Fruit fly (Drosophila melanogaster) whole organism, adult: ENCODE measurements around the gene RabX6.

Source experiments
- CG11617 ChIP-seq: fragments of 200-800 bp; sonication (Bioruptor generic); optimal IDR thresholded peaks from 2 replicates; lab custom pipeline; 2017; ENCODE audit warnings: mild to moderate bottlenecking, missing biosample characterization, missing genetic modification reagents, missing genetic modification characterization
- CG12768 ChIP-seq: fragments of 200-800 bp; sonication (Bioruptor generic); optimal IDR thresholded peaks from 2 replicates; lab custom pipeline; 2017; ENCODE audit warnings: missing biosample characterization, missing genetic modification characterization, mild to moderate bottlenecking, moderate library complexity, missing genetic modification reagents
- CG14711 ChIP-seq: fragments of 200-800 bp; sonication (Bioruptor generic); optimal IDR thresholded peaks from 2 replicates; lab custom pipeline; 2018; ENCODE audit warnings: missing biosample characterization, mild to moderate bottlenecking, missing genetic modification characterization, moderate library complexity
- CG1620 ChIP-seq: fragments of 200-800 bp; sonication (Bioruptor generic); optimal IDR thresholded peaks from 2 replicates; lab custom pipeline; 2016; ENCODE audit warnings: missing biosample characterization, missing genetic modification characterization
- CG33017 ChIP-seq: fragments of 200-800 bp; sonication (Bioruptor generic); optimal IDR thresholded peaks from 2 replicates; lab custom pipeline; 2018; ENCODE audit warnings: missing biosample characterization, mild to moderate bottlenecking, missing genetic modification characterization, moderate library complexity
- CG5204 ChIP-seq: fragments of 200-800 bp; sonication (Bioruptor generic); optimal IDR thresholded peaks from 2 replicates; lab custom pipeline; 2016; ENCODE audit warnings: missing biosample characterization, missing genetic modification characterization
- CG7045 ChIP-seq: fragments of 200-800 bp; sonication (Bioruptor generic); optimal IDR thresholded peaks from 2 replicates; lab custom pipeline; 2017; ENCODE audit warnings: missing biosample characterization, mild to moderate bottlenecking, missing genetic modification characterization
- CG7101 ChIP-seq: fragments of 200-800 bp; sonication (Bioruptor generic); optimal IDR thresholded peaks from 2 replicates; lab custom pipeline; 2018; ENCODE audit warnings: missing biosample characterization, mild to moderate bottlenecking, missing genetic modification characterization, moderate library complexity
- Clk ChIP-seq: fragments of 200-800 bp; sonication (Bioruptor generic); optimal IDR thresholded peaks from 2 replicates; lab custom pipeline; 2017; ENCODE audit warnings: missing biosample characterization, missing genetic modification characterization
- Crg-1 ChIP-seq: fragments of 200-800 bp; sonication (Bioruptor generic); optimal IDR thresholded peaks from 2 replicates; lab custom pipeline; 2016; ENCODE audit warnings: missing biosample characterization, missing genetic modification characterization
- Hr96 ChIP-seq: fragments of 200-800 bp; sonication (Bioruptor generic); optimal IDR thresholded peaks from 2 replicates; lab custom pipeline; 2016; ENCODE audit warnings: missing biosample characterization, missing genetic modification characterization
- Mnt ChIP-seq: fragments of 200-800 bp; sonication (Bioruptor generic); optimal IDR thresholded peaks from 2 replicates; lab custom pipeline; 2016; ENCODE audit warnings: missing biosample characterization, mild to moderate bottlenecking, missing genetic modification characterization
- bab1 ChIP-seq: fragments of 200-800 bp; sonication (Bioruptor generic); optimal IDR thresholded peaks from 3 replicates; lab custom pipeline; 2019; ENCODE audit warnings: missing biosample characterization, mild to moderate bottlenecking, missing genetic modification characterization, moderate library complexity
- cic ChIP-seq: fragments of 200-800 bp; sonication (Bioruptor generic); optimal IDR thresholded peaks from 2 replicates; lab custom pipeline; 2017; ENCODE audit warnings: missing biosample characterization, mild to moderate bottlenecking, missing genetic modification characterization, moderate library complexity
- cnc ChIP-seq, 2 experiments: fragments of >200 bp; optimal IDR thresholded peaks; 2 replicates each; lab custom pipeline; 2017
- kay ChIP-seq: fragments of 200-800 bp; sonication (Bioruptor generic); peaks from one replicate; lab custom pipeline; 2016; ENCODE audit warnings: missing biosample characterization, missing genetic modification characterization, borderline replicate concordance
- ovo ChIP-seq: fragments of 200-800 bp; sonication (Bioruptor generic); optimal IDR thresholded peaks from 2 replicates; lab custom pipeline; 2016; ENCODE audit warnings: missing biosample characterization, missing genetic modification characterization
- pad ChIP-seq: fragments of 200-800 bp; sonication (Bioruptor generic); optimal IDR thresholded peaks from 3 replicates; lab custom pipeline; 2017; ENCODE audit warnings: missing biosample characterization, missing genetic modification characterization, mild to moderate bottlenecking, moderate library complexity, missing genetic modification reagents
- tj ChIP-seq: fragments of 200-800 bp; sonication (Bioruptor generic); optimal IDR thresholded peaks from 3 replicates; lab custom pipeline; 2017; ENCODE audit warnings: missing biosample characterization, mild to moderate bottlenecking, missing genetic modification characterization, moderate library complexity
- toe ChIP-seq: fragments of 200-800 bp; sonication (Bioruptor generic); optimal IDR thresholded peaks from 2 replicates; lab custom pipeline; 2016; ENCODE audit warnings: missing biosample characterization, missing genetic modification characterization

The RabX6 gene

dm6 chr3L:722386-722785 is 32.1 kb downstream of the RabX6 start:
- TF ChIP-seq Clk (GFP tag; lab: Kevin White, UChicago) = no peak
- no peak for TF ChIP-seq CG12768
- TF ChIP-seq tj (GFP tag; lab: Kevin White, UChicago) = no peak
- TF ChIP-seq CG5204 (GFP tag; lab: Kevin White, UChicago) = no peak
- no peak for TF ChIP-seq kay (GFP tag; lab: Kevin White, UChicago)
- no peak for TF ChIP-seq CG7101
- no peak for TF ChIP-seq CG33017 (tag; lab: Kevin White, UChicago)
- TF ChIP-seq toe (GFP tag; lab: Kevin White, UChicago) = no peak
- TF ChIP-seq ovo (GFP tag; lab: Kevin White, UChicago) = no peak
- no peak for TF ChIP-seq Crg-1
- no peak for TF ChIP-seq CG1620 (GFP tag; lab: Kevin White, UChicago)
- no peak for TF ChIP-seq Mnt
- TF ChIP-seq bab1 = no peak
- TF ChIP-seq CG11617 (GFP tag; lab: Kevin White, UChicago) = no peak
- TF ChIP-seq CG7045 (GFP tag; lab: Kevin White, UChicago) = no peak

DNA sequence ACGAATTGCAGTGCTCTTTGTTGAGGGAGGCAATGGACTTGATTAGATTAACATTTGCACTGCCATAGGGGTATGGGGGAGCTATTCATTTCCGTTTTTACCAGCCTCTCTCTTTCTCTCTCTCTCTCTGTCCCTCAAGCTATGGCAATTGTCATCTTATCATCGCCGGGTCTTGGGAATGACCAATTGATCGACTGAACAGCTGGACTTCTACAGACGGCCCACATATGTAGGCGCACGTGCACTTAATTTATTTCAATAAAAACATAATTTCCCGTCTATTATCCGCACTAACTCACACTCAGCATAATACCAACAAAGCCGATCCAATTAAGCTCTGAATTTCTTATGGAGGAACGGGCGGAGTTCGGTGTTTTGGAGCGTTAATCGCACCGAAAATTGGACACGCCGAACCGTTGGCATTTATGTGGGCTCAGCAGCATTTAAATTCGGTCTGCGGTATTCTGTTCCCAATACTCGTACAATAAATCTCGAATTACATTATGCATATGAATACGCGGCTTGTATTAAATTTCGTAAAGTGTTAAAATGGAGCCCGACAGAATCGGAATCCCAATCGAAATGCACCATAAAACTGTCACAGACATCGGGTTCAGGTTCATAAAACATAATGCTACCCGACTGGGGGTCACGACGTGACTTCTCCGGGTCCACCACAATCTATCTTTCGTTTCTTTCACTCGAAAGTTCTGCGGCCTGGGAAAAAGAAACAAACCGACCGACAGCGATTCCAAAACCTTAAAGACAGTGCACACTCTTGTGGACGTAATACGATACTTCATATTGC is 33.5 kb downstream of the RabX6 start:
- TF ChIP-seq bab1 = no peak
- no peak for TF ChIP-seq kay (GFP tag; lab: Kevin White, UChicago)
- TF ChIP-seq CG14711 (tag; lab: Kevin White, UChicago) = no peak
- TF ChIP-seq CG1620 (GFP tag; lab: Kevin White, UChicago) = no peak
- peak; percentile 94 for TF ChIP-seq tj (GFP tag; lab: Kevin White, UChicago)
- no peak for TF ChIP-seq cic (GFP tag; lab: Kevin White, UChicago)
- no peak for TF ChIP-seq ovo (GFP tag; lab: Kevin White, UChicago)

DNA sequence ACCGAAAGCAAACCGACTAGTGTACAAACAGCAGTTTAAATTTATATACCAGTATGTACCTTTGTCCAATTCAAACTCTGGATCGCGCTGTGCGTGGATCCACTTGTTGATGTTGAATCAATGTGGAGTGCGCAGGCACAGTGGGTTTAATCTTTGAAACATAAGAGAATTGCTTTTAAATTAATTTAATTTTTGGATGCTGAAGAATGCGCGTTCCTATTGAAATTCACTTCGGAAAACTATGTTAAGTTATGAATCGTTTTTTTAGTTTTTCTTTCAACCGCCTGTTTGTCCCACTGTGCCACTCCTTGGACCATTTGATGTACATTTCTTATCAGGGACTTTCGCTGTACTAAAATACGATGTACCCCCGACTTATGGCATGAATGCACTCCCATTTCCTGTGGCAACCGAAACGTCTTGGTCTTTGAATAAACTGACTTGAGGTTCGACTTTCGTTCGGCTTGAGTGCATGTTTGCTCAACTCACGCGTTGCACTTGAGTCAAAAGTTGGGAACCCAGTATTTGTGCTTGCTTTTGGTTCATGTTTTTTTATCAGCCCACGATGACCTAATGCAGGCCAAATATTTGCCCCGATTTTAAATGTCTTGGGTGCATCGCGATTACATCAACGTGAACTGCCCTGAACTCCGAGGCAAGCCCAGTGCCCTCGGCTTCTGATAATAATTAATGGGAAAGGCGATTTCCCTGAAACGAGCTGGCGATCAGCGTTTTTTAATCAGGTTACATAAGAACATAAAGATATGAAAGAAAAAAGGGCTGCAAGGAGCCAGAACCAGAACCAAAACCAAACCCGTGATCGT is 34.4 kb downstream of the RabX6 start:
- TF ChIP-seq CG7101 (peak; percentile 61), CG12768 (no peak), Crg-1 (no peak), CG14711 (tag; lab: Kevin White, UChicago) (peak; percentile 42), CG11617 (GFP tag; lab: Kevin White, UChicago) (peak; percentile 12), bab1 (peak; percentile 38), Hr96 (GFP tag; lab: Kevin White, UChicago) (peak; percentile 16)

DNA sequence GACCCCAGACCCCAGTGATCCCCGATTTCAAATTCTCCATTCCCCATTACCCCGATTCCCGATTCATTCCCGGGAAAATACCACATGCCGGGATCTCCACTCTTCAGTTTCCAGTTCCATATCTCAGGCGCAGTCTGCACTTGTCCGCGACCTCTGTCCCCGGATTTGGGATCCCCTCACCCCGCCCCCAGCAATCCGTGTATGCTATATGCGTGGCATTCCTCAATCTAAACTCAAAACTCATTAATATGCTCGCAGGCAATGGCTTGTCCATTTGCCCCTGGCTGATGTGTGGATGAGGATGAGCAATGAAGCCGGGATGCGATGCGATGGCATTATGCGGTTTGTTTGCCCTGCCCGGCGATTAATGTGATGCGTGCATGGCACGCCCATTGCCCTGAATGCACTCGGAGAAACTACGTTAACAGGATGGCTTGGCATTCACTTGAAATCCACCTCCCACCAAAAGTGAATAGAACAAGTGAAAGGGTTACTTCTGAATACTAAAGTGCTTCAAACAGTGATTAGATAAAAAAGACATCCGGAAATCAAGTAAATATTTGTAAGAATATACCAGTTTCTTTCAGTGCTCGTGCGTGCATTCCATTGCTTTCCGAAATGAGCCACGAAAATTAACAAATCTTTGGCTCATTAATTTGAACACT is 35.3 kb downstream of the RabX6 start:
- no peak for TF ChIP-seq CG12768
- TF ChIP-seq kay (GFP tag; lab: Kevin White, UChicago) = no peak
- TF ChIP-seq CG5204 (GFP tag; lab: Kevin White, UChicago) = no peak
- no peak for TF ChIP-seq CG7045 (GFP tag; lab: Kevin White, UChicago)
- TF ChIP-seq Hr96 (GFP tag; lab: Kevin White, UChicago) = no peak
- no peak for TF ChIP-seq bab1
- no peak for TF ChIP-seq cic (GFP tag; lab: Kevin White, UChicago)
- no peak for TF ChIP-seq pad
- no peak for TF ChIP-seq CG11617 (GFP tag; lab: Kevin White, UChicago)
- TF ChIP-seq ovo (GFP tag; lab: Kevin White, UChicago) = no peak
- TF ChIP-seq CG7101 = no peak
- no peak for TF ChIP-seq Clk (GFP tag; lab: Kevin White, UChicago)

- TF ChIP-seq toe (GFP tag; lab: Kevin White, UChicago) = no peak
- TF ChIP-seq bab1 = no peak
- TF ChIP-seq ovo (GFP tag; lab: Kevin White, UChicago) = no peak
- no peak for TF ChIP-seq CG33017 (tag; lab: Kevin White, UChicago)
- TF ChIP-seq pad = no peak
- TF ChIP-seq Mnt = no peak
Observed at dm6 chr3L:726486-727180, 36.3 kb downstream of the RabX6 start.

- TF ChIP-seq CG14711 (tag; lab: Kevin White, UChicago) (no peak), bab1 (no peak), CG1620 (GFP tag; lab: Kevin White, UChicago) (no peak), CG12768 (no peak), tj (GFP tag; lab: Kevin White, UChicago) (no peak), kay (GFP tag; lab: Kevin White, UChicago) (no peak), CG33017 (tag; lab: Kevin White, UChicago) (no peak), pad (no peak), ovo (GFP tag; lab: Kevin White, UChicago) (no peak), Clk (GFP tag; lab: Kevin White, UChicago) (no peak), CG11617 (GFP tag; lab: Kevin White, UChicago) (no peak), Crg-1 (no peak), Hr96 (GFP tag; lab: Kevin White, UChicago) (no peak), Mnt (no peak), toe (GFP tag; lab: Kevin White, UChicago) (no peak), CG7101 (no peak), cnc (optimal IDR thresholded peaks at IDR 0.05; lab: Kevin White, UChicago) (no peak)
Observed at dm6 chr3L:727190-727589, 36.9 kb downstream of the RabX6 start.
